Fruit fly (Drosophila melanogaster): Measurements from ENCODE around the gene CG18284.

Gene CG18284

DNA sequence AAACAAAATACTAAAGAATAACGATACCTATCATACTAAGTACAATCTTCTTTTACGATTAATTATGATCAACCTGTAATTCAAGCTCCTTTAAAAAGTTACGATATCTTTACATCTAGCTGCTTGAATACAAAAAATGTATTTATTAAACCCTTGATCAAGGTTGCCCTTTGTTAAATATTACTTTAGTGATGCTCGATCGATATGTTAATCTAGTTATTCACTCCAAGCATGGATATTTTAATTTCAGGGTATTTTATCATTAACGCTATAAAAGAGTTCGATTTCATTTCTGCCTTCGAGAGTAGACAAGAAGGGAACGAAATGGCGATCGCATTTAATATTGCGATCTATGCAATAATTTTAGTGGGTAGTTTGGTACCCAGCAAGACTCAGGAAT, at the start of gene CG18284:
Gene CG18284, plus strand, starts transcription at position 301 of the 400 bp plus-strand sequence.
- TF ChIP-seq CG15710 (tag; optimal IDR thresholded peaks at IDR 0.05) (no peak), D1 (tag; optimal IDR thresholded peaks at IDR 0.05) (no peak), CG32121 (GFP tag; IDR thresholded peaks at IDR 0.05) (no peak), CG8159 (tag; optimal IDR thresholded peaks at IDR 0.05) (no peak), Snoo (tag; optimal IDR thresholded peaks at IDR 0.05) (no peak), fd96Ca (GFP tag; IDR thresholded peaks at IDR 0.05) (no peak), CG9948 (tag; optimal IDR thresholded peaks at IDR 0.05) (no peak), Pif1B (GFP tag; optimal IDR thresholded peaks at IDR 0.05) (no peak), CG10348 (GFP tag; IDR thresholded peaks at IDR 0.05) (no peak), CG13204 (GFP tag; optimal IDR thresholded peaks at IDR 0.05) (no peak)

DNA sequence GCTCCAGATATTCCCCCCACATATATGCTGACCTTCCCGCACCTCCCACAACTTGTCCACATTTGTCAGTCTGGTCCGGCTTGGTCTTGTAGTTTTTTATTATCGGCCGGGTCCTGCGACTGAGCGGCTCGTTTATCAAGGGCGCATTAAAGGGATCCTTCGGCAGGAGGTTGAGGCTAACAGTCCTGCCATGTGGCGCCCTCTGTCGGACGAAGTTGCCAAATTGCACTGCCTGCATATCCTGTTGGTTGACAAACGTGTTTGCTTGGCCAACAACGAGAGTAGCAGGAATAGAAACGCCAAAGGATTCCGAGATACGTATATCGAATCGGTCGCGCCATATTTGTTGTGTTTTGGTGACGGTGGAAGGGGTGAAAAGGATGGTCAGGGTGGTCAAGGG, 40.2 kb upstream of the CG18284 start:
- TF ChIP-seq CG15710 (tag; optimal IDR thresholded peaks at IDR 0.05), result no peak
- no peak for TF ChIP-seq CG14655 (GFP tag; optimal IDR thresholded peaks at IDR 0.05)
- no peak for TF ChIP-seq Ets98B (GFP tag; IDR thresholded peaks at IDR 0.05)
- no peak for TF ChIP-seq CG9948 (tag; optimal IDR thresholded peaks at IDR 0.05)
- TF ChIP-seq CG32121 (GFP tag; IDR thresholded peaks at IDR 0.05), result no peak
- no peak for TF ChIP-seq CG8301 (tag; optimal IDR thresholded peaks at IDR 0.05)
- no peak for TF ChIP-seq gl (tag; optimal IDR thresholded peaks at IDR 0.05)
- TF ChIP-seq Pif1B (GFP tag; optimal IDR thresholded peaks at IDR 0.05), result no peak
- TF ChIP-seq rn (GFP tag; IDR thresholded peaks at IDR 0.05), result no peak

DNA sequence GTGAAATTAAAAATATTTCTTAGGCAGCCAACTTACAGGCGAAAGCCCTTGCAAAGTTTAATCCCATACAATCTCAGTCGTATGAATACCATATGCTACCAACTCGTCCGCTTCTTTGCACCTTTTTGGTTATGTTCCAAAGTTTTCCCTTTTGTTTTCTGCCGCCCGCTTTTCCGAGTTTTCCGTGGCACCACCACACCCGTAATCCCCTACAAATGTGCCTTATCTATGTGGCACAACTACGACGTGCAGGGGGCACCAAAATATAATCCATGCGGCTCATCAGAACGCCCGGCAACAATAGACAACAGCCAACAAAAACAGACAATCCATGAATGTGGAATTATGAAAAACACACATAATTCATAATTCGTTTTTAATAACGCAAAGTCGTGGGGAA, 36.1 kb upstream of the CG18284 start:
- TF ChIP-seq CG13204 (GFP tag; optimal IDR thresholded peaks at IDR 0.05), result no peak
- no peak for TF ChIP-seq gl (tag; optimal IDR thresholded peaks at IDR 0.05)
- TF ChIP-seq CG12605 (GFP tag; IDR thresholded peaks at IDR 0.05), result no peak
- TF ChIP-seq CG34367 (tag; optimal IDR thresholded peaks at IDR 0.05), result no peak
- no peak for TF ChIP-seq CG9948 (tag; optimal IDR thresholded peaks at IDR 0.05)
- TF ChIP-seq D1 (tag; optimal IDR thresholded peaks at IDR 0.05), result no peak
- no peak for TF ChIP-seq CG4496 (GFP tag; IDR thresholded peaks at IDR 0.05)
- no peak for TF ChIP-seq Snoo (tag; optimal IDR thresholded peaks at IDR 0.05)
- no peak for TF ChIP-seq CG32121 (GFP tag; IDR thresholded peaks at IDR 0.05)
- no peak for TF ChIP-seq CG10348 (GFP tag; IDR thresholded peaks at IDR 0.05)
- no peak for TF ChIP-seq CG8159 (tag; optimal IDR thresholded peaks at IDR 0.05)
- no peak for TF ChIP-seq CG8301 (tag; optimal IDR thresholded peaks at IDR 0.05)
- TF ChIP-seq Pif1A (GFP tag; optimal IDR thresholded peaks at IDR 0.05), result no peak
- no peak for TF ChIP-seq CG17806 (tag; optimal IDR thresholded peaks at IDR 0.05)
- TF ChIP-seq EcR (GFP tag; optimal IDR thresholded peaks at IDR 0.05), result no peak
- TF ChIP-seq rn (GFP tag; IDR thresholded peaks at IDR 0.05), result no peak
- TF ChIP-seq fd96Ca (GFP tag; IDR thresholded peaks at IDR 0.05), result no peak

DNA sequence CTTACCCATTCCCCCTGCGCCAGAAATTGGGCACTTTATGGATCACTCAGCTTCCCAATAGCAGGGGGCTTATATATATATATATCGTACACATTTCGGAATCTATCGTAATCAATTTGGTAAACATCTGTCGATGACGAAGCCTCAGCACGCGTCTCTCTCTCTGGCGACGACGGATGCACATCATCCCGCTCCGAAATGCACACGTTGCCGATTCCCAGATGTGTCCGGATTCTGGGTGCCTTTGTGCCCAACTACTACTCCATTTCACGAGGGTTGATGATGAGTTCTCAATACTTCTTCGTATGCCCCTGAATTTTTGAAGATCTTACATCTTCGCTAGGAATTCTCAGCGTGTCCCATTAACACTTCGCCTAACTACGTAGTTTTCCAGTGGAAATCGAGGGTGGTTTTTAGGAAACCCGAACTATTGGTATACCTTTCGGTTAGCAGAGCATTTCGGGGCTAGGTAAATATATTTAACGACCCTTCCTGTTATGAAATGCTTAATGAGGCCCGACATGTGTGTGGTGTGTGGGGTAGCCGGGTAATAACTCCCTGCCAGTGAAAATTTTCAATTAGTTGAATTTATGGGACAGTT, 35.0 kb upstream of the CG18284 start:
- TF ChIP-seq EcR (GFP tag; optimal IDR thresholded peaks at IDR 0.05) (no peak), CG17806 (tag; optimal IDR thresholded peaks at IDR 0.05) (no peak), CG8301 (tag; optimal IDR thresholded peaks at IDR 0.05) (no peak), CG13204 (GFP tag; optimal IDR thresholded peaks at IDR 0.05) (no peak), fd96Ca (GFP tag; IDR thresholded peaks at IDR 0.05) (no peak), Pif1B (GFP tag; optimal IDR thresholded peaks at IDR 0.05) (no peak), CG12605 (GFP tag; IDR thresholded peaks at IDR 0.05) (no peak), CG10348 (GFP tag; IDR thresholded peaks at IDR 0.05) (no peak), CG9948 (tag; optimal IDR thresholded peaks at IDR 0.05) (no peak), CG32121 (GFP tag; IDR thresholded peaks at IDR 0.05) (no peak), CG8159 (tag; optimal IDR thresholded peaks at IDR 0.05) (no peak), D1 (tag; optimal IDR thresholded peaks at IDR 0.05) (no peak), Ets98B (GFP tag; IDR thresholded peaks at IDR 0.05) (no peak)

DNA sequence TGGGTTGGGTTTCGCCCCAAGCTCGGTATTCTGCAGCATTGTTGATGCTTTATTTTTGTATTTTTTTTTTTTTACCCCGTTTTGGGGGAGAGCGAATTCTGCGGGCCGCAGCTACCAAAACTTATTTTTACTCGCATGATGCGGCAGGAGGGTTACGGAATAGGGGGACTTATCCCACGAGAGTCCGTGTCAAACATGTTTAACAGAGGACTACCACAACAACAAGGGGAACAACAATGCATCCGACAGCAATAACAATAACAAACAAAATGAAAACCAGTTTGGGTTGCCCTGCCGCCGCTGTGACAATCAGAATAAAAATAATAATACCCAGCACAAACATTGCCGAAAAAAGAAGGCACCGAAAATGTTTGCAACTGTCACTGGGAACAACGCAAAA, 30.7 kb upstream of the CG18284 start:
- no peak for TF ChIP-seq fd96Ca (GFP tag; IDR thresholded peaks at IDR 0.05)
- TF ChIP-seq EcR (GFP tag; optimal IDR thresholded peaks at IDR 0.05), result no peak
- TF ChIP-seq Pif1A (GFP tag; optimal IDR thresholded peaks at IDR 0.05), result no peak
- no peak for TF ChIP-seq Ets98B (GFP tag; IDR thresholded peaks at IDR 0.05)
- peak; percentile 31; the same call in 1 of the 3 replicates for TF ChIP-seq CG4496 (GFP tag; IDR thresholded peaks at IDR 0.05)

DNA sequence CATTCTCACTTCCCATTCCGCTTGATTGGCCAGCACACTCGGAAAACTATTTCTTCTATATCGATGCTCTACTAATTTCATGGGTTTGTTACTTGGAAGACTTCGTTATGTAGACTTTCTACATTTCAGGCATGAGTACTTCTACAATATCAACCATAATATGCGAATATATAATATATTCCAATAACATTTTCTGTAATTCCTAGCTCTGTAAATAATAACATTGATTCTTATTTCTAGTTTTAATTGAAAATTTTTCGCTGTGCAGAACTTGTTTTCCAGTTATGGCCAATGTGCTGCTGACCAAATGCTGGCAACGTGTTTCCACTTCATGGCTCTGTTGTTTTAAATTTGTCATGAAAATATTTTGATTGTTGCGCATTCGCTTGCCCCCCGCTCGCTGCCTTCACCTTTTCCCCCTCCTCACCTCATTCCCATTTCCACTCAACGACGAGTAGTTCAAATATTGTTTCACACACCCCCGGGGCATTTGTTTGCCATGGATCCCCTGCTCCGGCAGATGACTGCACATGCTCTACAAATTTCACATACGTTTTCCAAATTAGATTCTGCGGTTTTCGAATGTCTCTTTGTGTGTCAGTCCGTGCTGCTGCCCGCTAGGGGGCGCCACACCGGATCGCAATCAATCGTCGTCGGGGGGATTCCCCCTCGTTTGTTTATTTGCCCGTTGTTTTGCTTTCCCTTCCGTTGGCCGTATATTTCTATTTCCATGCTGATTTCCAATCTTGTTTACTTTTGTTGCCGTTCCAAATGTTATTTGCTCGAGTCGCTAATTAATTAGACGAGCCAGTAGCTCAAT, 28.9 kb upstream of the CG18284 start:
- peak; percentile 50 for TF ChIP-seq CG14655 (GFP tag; optimal IDR thresholded peaks at IDR 0.05)
- TF ChIP-seq EcR (GFP tag; optimal IDR thresholded peaks at IDR 0.05), result no peak
- no peak for TF ChIP-seq Snoo (tag; optimal IDR thresholded peaks at IDR 0.05)
- TF ChIP-seq fd96Ca (GFP tag; IDR thresholded peaks at IDR 0.05), result no peak
- TF ChIP-seq CG15710 (tag; optimal IDR thresholded peaks at IDR 0.05), result peak; percentile 32
- TF ChIP-seq gl (tag; optimal IDR thresholded peaks at IDR 0.05), result no peak
- no peak for TF ChIP-seq CG13204 (GFP tag; optimal IDR thresholded peaks at IDR 0.05)
- TF ChIP-seq CG12605 (GFP tag; IDR thresholded peaks at IDR 0.05), result no peak
- 0 out of 3 replicates have a peak, but pooled peaks have one; percentile 34 for TF ChIP-seq CG4496 (GFP tag; IDR thresholded peaks at IDR 0.05)
- TF ChIP-seq CG10348 (GFP tag; IDR thresholded peaks at IDR 0.05), result no peak
- no peak for TF ChIP-seq rn (GFP tag; IDR thresholded peaks at IDR 0.05)
- no peak for TF ChIP-seq D1 (tag; optimal IDR thresholded peaks at IDR 0.05)
- TF ChIP-seq Pif1B (GFP tag; optimal IDR thresholded peaks at IDR 0.05), result no peak
- TF ChIP-seq CG9948 (tag; optimal IDR thresholded peaks at IDR 0.05), result peak; percentile 45
- no peak for TF ChIP-seq Pif1A (GFP tag; optimal IDR thresholded peaks at IDR 0.05)
- peak; percentile 38 for TF ChIP-seq CG8159 (tag; optimal IDR thresholded peaks at IDR 0.05)
- TF ChIP-seq CG8301 (tag; optimal IDR thresholded peaks at IDR 0.05), result peak; percentile 53
- TF ChIP-seq CG32121 (GFP tag; IDR thresholded peaks at IDR 0.05), result no peak
- no peak for TF ChIP-seq CG34367 (tag; optimal IDR thresholded peaks at IDR 0.05)
- TF ChIP-seq CG17806 (tag; optimal IDR thresholded peaks at IDR 0.05), result peak; percentile 39
- no peak for TF ChIP-seq Ets98B (GFP tag; IDR thresholded peaks at IDR 0.05)
